Worm (Caenorhabditis elegans) whole organism, L2 larva: ENCODE results near the gene C09F12.2.
A peak's percentile ranks its signal among the peaks of the same experiment; 100 is the strongest.

Experiments
- C34F6.9 ChIP-seq: fragments of 150-350 bp; optimal IDR thresholded peaks from 2 replicates; lab custom pipeline; 2014; ENCODE audit warnings: missing biosample characterization, missing genetic modification characterization
- F13H6.1 ChIP-seq: sonication (generic microtip); optimal IDR thresholded peaks from 2 replicates; lab custom pipeline; 2016; ENCODE audit warnings: missing genetic modification characterization, missing compliant biosample characterization
- R02D3.7 ChIP-seq: fragments of 150-350 bp; optimal IDR thresholded peaks from 2 replicates; lab custom pipeline; 2014; ENCODE audit warnings: missing biosample characterization, missing genetic modification characterization
- Y55F3AM.14 ChIP-seq: fragments of 200-800 bp; sonication (Bioruptor generic); optimal IDR thresholded peaks from 2 replicates; lab custom pipeline; 2018; ENCODE audit warnings: mild to moderate bottlenecking, missing genetic modification characterization, missing compliant biosample characterization
- alr-1 ChIP-seq: fragments of 150-350 bp; optimal IDR thresholded peaks from 2 replicates; lab custom pipeline; 2014; ENCODE audit warnings: missing biosample characterization, missing genetic modification characterization
- aly-2 ChIP-seq: fragments of 150-350 bp; optimal IDR thresholded peaks from 2 replicates; lab custom pipeline; 2014; ENCODE audit warnings: missing biosample characterization, missing genetic modification characterization
- ama-1 ChIP-seq: fragments of 150-350 bp; optimal IDR thresholded peaks from 2 replicates; lab custom pipeline; 2018; ENCODE audit warnings: inconsistent platforms
- blmp-1 ChIP-seq: sonication (generic microtip); optimal IDR thresholded peaks from 2 replicates; lab custom pipeline; 2017; ENCODE audit warnings: missing genetic modification characterization, mild to moderate bottlenecking, missing compliant biosample characterization, antibody characterized with exemption, moderate library complexity; ENCODE audit not compliant: insufficient read depth
- ceh-16 ChIP-seq: fragments of 150-350 bp; optimal IDR thresholded peaks from 2 replicates; lab custom pipeline; 2014; ENCODE audit warnings: missing biosample characterization, missing genetic modification characterization
- crh-2 ChIP-seq: sonication (generic microtip); optimal IDR thresholded peaks from 2 replicates; lab custom pipeline; 2017; ENCODE audit warnings: missing biosample characterization, missing genetic modification characterization
- dmd-4 ChIP-seq: sonication (generic microtip); optimal IDR thresholded peaks from 2 replicates; lab custom pipeline; 2017; ENCODE audit warnings: missing biosample characterization, missing genetic modification characterization
- egl-27 ChIP-seq: sonication (generic microtip); optimal IDR thresholded peaks from 3 replicates; lab custom pipeline; 2017; ENCODE audit warnings: missing biosample characterization, missing genetic modification reagents, missing genetic modification characterization
- elt-1 ChIP-seq: fragments of 150-350 bp; optimal IDR thresholded peaks from 2 replicates; lab custom pipeline; 2014; ENCODE audit warnings: missing biosample characterization, missing genetic modification characterization
- elt-3 ChIP-seq: sonication (generic microtip); optimal IDR thresholded peaks from 2 replicates; lab custom pipeline; 2017; ENCODE audit warnings: missing biosample characterization, missing genetic modification characterization
- fos-1 ChIP-seq: fragments of 150-350 bp; optimal IDR thresholded peaks from 2 replicates; lab custom pipeline; 2014; ENCODE audit warnings: missing biosample characterization, missing genetic modification characterization
- gmeb-1 ChIP-seq: fragments of 150-350 bp; optimal IDR thresholded peaks from 2 replicates; lab custom pipeline; 2014; ENCODE audit warnings: missing biosample characterization, missing genetic modification characterization
- lin-13 ChIP-seq: fragments of 150-350 bp; optimal IDR thresholded peaks from 2 replicates; lab custom pipeline; 2014; ENCODE audit warnings: missing biosample characterization, missing genetic modification reagents, missing genetic modification characterization
- lsy-2 ChIP-seq, 2 experiments: fragments of 150-350 bp in 1 of 2; sonication (generic microtip) in 1 of 2; optimal IDR thresholded peaks; 2 replicates each; lab custom pipeline; 2014 to 2017; ENCODE audit warnings: missing biosample characterization in 2 of 2, missing genetic modification characterization in 2 of 2
- mab-5 ChIP-seq: fragments of 150-350 bp; optimal IDR thresholded peaks from 2 replicates; lab custom pipeline; 2014; ENCODE audit warnings: missing biosample characterization, missing genetic modification characterization
- mdl-1 ChIP-seq, 2 experiments: fragments of 150-350 bp in 1 of 2; sonication (generic microtip) in 1 of 2; optimal IDR thresholded peaks; 2 replicates each; lab custom pipeline; 2017; ENCODE audit warnings: missing biosample characterization in 2 of 2, missing genetic modification characterization in 2 of 2
- nhr-10 ChIP-seq: sonication (generic microtip); optimal IDR thresholded peaks from 2 replicates; lab custom pipeline; 2017; ENCODE audit warnings: missing biosample characterization, missing genetic modification characterization
- nhr-12 ChIP-seq: fragments of 150-350 bp; optimal IDR thresholded peaks from 2 replicates; lab custom pipeline; 2014; ENCODE audit warnings: missing biosample characterization, missing genetic modification characterization
- nhr-129 ChIP-seq: fragments of 150-350 bp; optimal IDR thresholded peaks from 2 replicates; lab custom pipeline; 2014; ENCODE audit warnings: missing biosample characterization, missing genetic modification characterization
- nhr-21 ChIP-seq: fragments of 150-350 bp; optimal IDR thresholded peaks from 2 replicates; lab custom pipeline; 2014; ENCODE audit warnings: missing biosample characterization, missing genetic modification characterization
- nhr-23 ChIP-seq: fragments of 150-350 bp; optimal IDR thresholded peaks from 2 replicates; lab custom pipeline; 2014; ENCODE audit warnings: missing biosample characterization, missing genetic modification reagents, missing genetic modification characterization
- nhr-237 ChIP-seq: fragments of 150-350 bp; optimal IDR thresholded peaks from 2 replicates; lab custom pipeline; 2014; ENCODE audit warnings: missing biosample characterization, missing genetic modification characterization
- nhr-25 ChIP-seq: fragments of 150-350 bp; sonication (generic microtip); optimal IDR thresholded peaks from 3 replicates; lab custom pipeline; 2014; ENCODE audit warnings: missing biosample characterization, missing genetic modification characterization
- nhr-77 ChIP-seq: fragments of 150-350 bp; optimal IDR thresholded peaks from 2 replicates; lab custom pipeline; 2014; ENCODE audit warnings: missing biosample characterization, missing genetic modification characterization
- peb-1 ChIP-seq: fragments of 150-350 bp; optimal IDR thresholded peaks from 2 replicates; lab custom pipeline; 2014; ENCODE audit warnings: missing biosample characterization, missing genetic modification characterization
- skn-1 ChIP-seq: sonication (generic microtip); optimal IDR thresholded peaks from 2 replicates; lab custom pipeline; 2017; ENCODE audit warnings: missing biosample characterization, missing genetic modification characterization
- sma-3 ChIP-seq: sonication (generic microtip); optimal IDR thresholded peaks from 2 replicates; lab custom pipeline; 2016; ENCODE audit warnings: missing genetic modification reagents, missing genetic modification characterization, missing compliant biosample characterization
- sma-9 ChIP-seq, 2 experiments: fragments of 150-350 bp in 1 of 2; sonication (generic microtip) in 1 of 2; optimal IDR thresholded peaks; 2 replicates each; lab custom pipeline; 2014 to 2016; ENCODE audit warnings: missing genetic modification characterization in 2 of 2, mild to moderate bottlenecking in 1 of 2, missing biosample characterization in 1 of 2, missing compliant biosample characterization in 1 of 2, missing genetic modification reagents in 1 of 2, moderate library complexity in 1 of 2
- snpc-4 ChIP-seq: fragments of 150-350 bp; optimal IDR thresholded peaks from 2 replicates; lab custom pipeline; 2014; ENCODE audit warnings: missing biosample characterization, missing genetic modification characterization
- unc-39 ChIP-seq: fragments of 150-350 bp; optimal IDR thresholded peaks from 2 replicates; lab custom pipeline; 2014; ENCODE audit warnings: missing biosample characterization, missing genetic modification characterization
- unc-55 ChIP-seq: fragments of 150-350 bp; sonication (generic microtip); optimal IDR thresholded peaks from 3 replicates; lab custom pipeline; 2014; ENCODE audit warnings: missing biosample characterization, missing genetic modification reagents, missing genetic modification characterization
- zag-1 ChIP-seq: fragments of 150-350 bp; optimal IDR thresholded peaks from 2 replicates; lab custom pipeline; 2014; ENCODE audit warnings: missing biosample characterization, missing genetic modification characterization
- ztf-1 ChIP-seq: fragments of 200-800 bp; sonication (Bioruptor generic); conservative IDR thresholded peaks from 2 replicates; pipeline ENCODE4 v1.3.6; 2022; ENCODE audit warnings: missing genetic modification characterization, missing compliant biosample characterization
- ztf-11 ChIP-seq: sonication (generic microtip); optimal IDR thresholded peaks from 2 replicates; lab custom pipeline; 2017; ENCODE audit warnings: missing biosample characterization, missing genetic modification characterization
- ztf-4 ChIP-seq: fragments of 150-350 bp; optimal IDR thresholded peaks from 2 replicates; lab custom pipeline; 2014; ENCODE audit warnings: missing biosample characterization, missing genetic modification characterization

C09F12.2 gene

DNA sequence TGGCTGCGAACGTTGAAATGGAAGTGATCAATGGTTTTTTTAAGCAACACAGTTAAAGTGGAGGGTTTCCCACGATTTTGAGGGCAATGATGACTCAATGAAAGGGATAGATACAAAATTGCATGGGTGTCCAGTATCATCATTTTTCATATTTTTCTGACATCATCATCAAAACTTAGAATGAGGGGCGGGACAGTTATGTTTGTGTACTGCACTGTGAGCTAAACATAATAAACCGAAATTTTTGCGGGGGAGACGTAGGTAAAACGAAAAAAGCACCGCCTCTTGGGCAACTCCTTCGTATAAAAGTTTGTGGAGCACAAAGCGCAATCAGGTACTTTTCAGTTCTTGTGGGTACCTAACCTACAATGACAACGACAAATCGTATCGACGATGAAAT, at the start of gene C09F12.2:
TSS of gene C09F12.2 (plus strand) at position 301 of the 400 bp plus-strand sequence.
- TF ChIP-seq alr-1 (tag; lab: Kevin White, UChicago) (no peak), blmp-1 (tag; lab: Kevin White, UChicago) (no peak), ama-1 (lab: Kevin White, UChicago) (no peak), dmd-4 (no peak), gmeb-1 (tag; lab: Kevin White, UChicago) (no peak), C34F6.9 (tag; lab: Kevin White, UChicago) (no peak), nhr-25 (tag; lab: Kevin White, UChicago) (no peak), R02D3.7 (tag; lab: Kevin White, UChicago) (no peak), mab-5 (tag; lab: Kevin White, UChicago) (no peak), fos-1 (tag; lab: Kevin White, UChicago) (no peak), egl-27 (tag; lab: Kevin White, UChicago) (no peak)

ce11 chrX:11007393-11007792, 46.3 kb upstream of the C09F12.2 start:
- TF ChIP-seq crh-2 (peak; percentile 23), elt-3 (no peak), elt-1 (tag; lab: Kevin White, UChicago) (no peak), fos-1 (tag; lab: Kevin White, UChicago) (peak; percentile 75), lsy-2 (tag; optimal IDR thresholded peaks at IDR 0.05; lab: Kevin White, UChicago) (no peak), sma-9 (GFP tag; optimal IDR thresholded peaks at IDR 0.05; lab: Kevin White, UChicago) (peak; percentile 0), sma-9 (tag; optimal IDR thresholded peaks at IDR 0.05; lab: Kevin White, UChicago) (no peak), aly-2 (tag; lab: Kevin White, UChicago) (no peak), ztf-11 (tag; lab: Kevin White, UChicago) (no peak), gmeb-1 (tag; lab: Kevin White, UChicago) (peak; percentile 3)

DNA sequence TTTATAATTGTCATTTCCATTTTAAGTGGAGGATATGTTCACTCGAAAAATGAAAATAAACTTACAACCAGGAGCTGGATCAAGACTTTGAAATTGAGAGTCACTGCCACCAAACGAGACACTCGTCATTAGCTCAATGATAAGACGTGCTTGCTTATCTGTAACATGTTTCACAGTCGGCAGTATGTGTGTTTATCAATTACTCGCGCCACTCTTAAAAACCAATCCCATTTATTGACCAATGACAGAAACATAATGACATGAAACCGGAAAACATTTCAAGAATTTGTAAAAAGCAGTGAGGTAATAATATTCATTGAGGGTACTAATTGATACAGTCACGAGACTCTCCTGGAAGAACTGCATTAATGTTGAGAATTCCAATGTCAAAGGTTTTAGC, 45.7 kb upstream of the C09F12.2 start, which contains the start of gene del-5:
TSS of gene del-5 (minus strand) at position 130 of the 400 bp plus-strand sequence.
- no peak for TF ChIP-seq unc-39 (tag; lab: Kevin White, UChicago)
- TF ChIP-seq skn-1 (tag; lab: Kevin White, UChicago) = no peak
- no peak for TF ChIP-seq nhr-21 (tag; lab: Kevin White, UChicago)
- peak; percentile 15 for TF ChIP-seq F13H6.1 (tag; lab: Kevin White, UChicago)
- no peak for TF ChIP-seq nhr-12 (tag; lab: Kevin White, UChicago)
- peak; percentile 37 for TF ChIP-seq sma-9 (GFP tag; optimal IDR thresholded peaks at IDR 0.05; lab: Kevin White, UChicago)
- no peak for TF ChIP-seq sma-9 (tag; optimal IDR thresholded peaks at IDR 0.05; lab: Kevin White, UChicago)
- TF ChIP-seq R02D3.7 (tag; lab: Kevin White, UChicago) = no peak
- no peak for TF ChIP-seq peb-1 (tag; lab: Kevin White, UChicago)
- no peak for TF ChIP-seq ztf-1 (GFP tag; lab: Robert Waterston, UW)
- TF ChIP-seq lin-13 (GFP tag; lab: Kevin White, UChicago) = no peak
- TF ChIP-seq sma-3 = peak; percentile 4
- TF ChIP-seq nhr-77 = no peak
- TF ChIP-seq ztf-4 = no peak
- peak; percentile 90 for TF ChIP-seq fos-1 (tag; lab: Kevin White, UChicago)

- no peak for TF ChIP-seq nhr-12 (tag; lab: Kevin White, UChicago)
- TF ChIP-seq mdl-1 (tag; optimal IDR thresholded peaks at IDR 0.05; lab: Kevin White, UChicago) = no peak
- no peak for TF ChIP-seq elt-1 (tag; lab: Kevin White, UChicago)
- TF ChIP-seq blmp-1 (tag; lab: Kevin White, UChicago) = no peak
- no peak for TF ChIP-seq nhr-237 (tag; lab: Kevin White, UChicago)
- TF ChIP-seq lsy-2 (tag; optimal IDR thresholded peaks at IDR 0.05; lab: Kevin White, UChicago) = no peak
- TF ChIP-seq ceh-16 (tag; lab: Kevin White, UChicago) = no peak
- TF ChIP-seq nhr-23 (tag; lab: Kevin White, UChicago) = no peak
- no peak for TF ChIP-seq nhr-129
- no peak for TF ChIP-seq zag-1 (tag; lab: Kevin White, UChicago)
- TF ChIP-seq elt-3 = no peak
- TF ChIP-seq unc-55 (GFP tag; lab: Kevin White, UChicago) = no peak
- TF ChIP-seq Y55F3AM.14 = no peak
- no peak for TF ChIP-seq gmeb-1 (tag; lab: Kevin White, UChicago)
- no peak for TF ChIP-seq snpc-4
- no peak for TF ChIP-seq nhr-10
- no peak for TF ChIP-seq egl-27 (tag; lab: Kevin White, UChicago)
Measured at ce11 chrX:11008954-11009353, 44.8 kb upstream of the C09F12.2 start, which contains the start of gene ttr-31. Gene ttr-31, minus strand, starts transcription at chrX:11009054.
